Worm (Caenorhabditis elegans) whole organism, early embryonic: Measurements from ENCODE around the gene col-122.
"Not testable (repeated sequence)": the region's sequence is repeated elsewhere in the genome, so short reads cannot be mapped to it uniquely, and the experiment has no call there.

Experiments used
- B0310.2 ChIP-seq: sonication (generic microtip); optimal IDR thresholded peaks from 2 replicates; lab custom pipeline; 2016; ENCODE audit warnings: mild to moderate bottlenecking, missing genetic modification characterization, missing compliant biosample characterization
- F13C5.2 ChIP-seq: sonication (generic microtip); optimal IDR thresholded peaks from 2 replicates; lab custom pipeline; 2017; ENCODE audit warnings: mild to moderate bottlenecking, missing genetic modification characterization, inconsistent platforms, missing compliant biosample characterization
- aly-1 ChIP-seq: sonication (generic microtip); optimal IDR thresholded peaks from 2 replicates; lab custom pipeline; 2016; ENCODE audit warnings: missing genetic modification characterization, missing compliant biosample characterization
- ama-1 ChIP-seq: fragments of 150-350 bp; optimal IDR thresholded peaks from 2 replicates; lab custom pipeline; 2014
- ceh-13 ChIP-seq: fragments of 200-800 bp; sonication (Bioruptor generic); optimal IDR thresholded peaks from 2 replicates; lab custom pipeline; 2018; ENCODE audit warnings: mild to moderate bottlenecking, missing genetic modification characterization, missing compliant biosample characterization
- ceh-36 ChIP-seq: sonication (generic microtip); optimal IDR thresholded peaks from 2 replicates; lab custom pipeline; 2016; ENCODE audit warnings: missing genetic modification characterization, inconsistent platforms, missing compliant biosample characterization
- ets-7 ChIP-seq: sonication (generic microtip); optimal IDR thresholded peaks from 2 replicates; lab custom pipeline; 2016; ENCODE audit warnings: missing genotype, missing genetic modification characterization, missing compliant biosample characterization
- flt-1 ChIP-seq: fragments of 200-800 bp; sonication (Bioruptor generic); IDR thresholded peaks from 2 replicates; pipeline ENCODE4 v1.3.6; 2022; ENCODE audit warnings: missing genetic modification characterization, missing compliant biosample characterization
- hmbx-1 ChIP-seq: sonication (generic microtip); optimal IDR thresholded peaks from 2 replicates; lab custom pipeline; 2016; ENCODE audit warnings: mild to moderate bottlenecking, missing genetic modification characterization, missing compliant biosample characterization
- hmg-4 ChIP-seq: fragments of 200-800 bp; sonication (Bioruptor generic); optimal IDR thresholded peaks from 2 replicates; lab custom pipeline; 2018; ENCODE audit warnings: mild to moderate bottlenecking, missing genetic modification characterization, missing compliant biosample characterization
- hnd-1 ChIP-seq: sonication (generic microtip); optimal IDR thresholded peaks from 2 replicates; lab custom pipeline; 2016; ENCODE audit warnings: missing genetic modification characterization, missing compliant biosample characterization
- pes-1 ChIP-seq: fragments of 200-800 bp; sonication (Bioruptor generic); IDR thresholded peaks from 2 replicates; pipeline ENCODE4 v1.3.6; 2022; ENCODE audit warnings: missing genetic modification reagents, missing genetic modification characterization, missing compliant biosample characterization
- scrt-1 ChIP-seq: fragments of 200-800 bp; sonication (Bioruptor generic); IDR thresholded peaks from 2 replicates; pipeline ENCODE4 v1.3.6; 2022; ENCODE audit warnings: missing genetic modification characterization, missing compliant biosample characterization
- sea-1 ChIP-seq: fragments of 200-800 bp; sonication (Bioruptor generic); conservative IDR thresholded peaks from 2 replicates; pipeline ENCODE4 v1.3.6; 2022; ENCODE audit warnings: missing genetic modification characterization, missing compliant biosample characterization
- tbx-11 ChIP-seq: fragments of 200-800 bp; sonication (Bioruptor generic); IDR thresholded peaks from 2 replicates; pipeline ENCODE4 v1.3.6; 2022; ENCODE audit warnings: missing genetic modification characterization, missing compliant biosample characterization
- tbx-37 ChIP-seq: fragments of 200-800 bp; sonication (Bioruptor generic); conservative IDR thresholded peaks from 2 replicates; pipeline ENCODE4 v1.3.6; 2022; ENCODE audit warnings: missing genetic modification reagents, missing genetic modification characterization, missing compliant biosample characterization
- tra-4 ChIP-seq: sonication (generic microtip); optimal IDR thresholded peaks from 2 replicates; lab custom pipeline; 2017; ENCODE audit warnings: missing genetic modification characterization, missing compliant biosample characterization

The col-122 gene

DNA sequence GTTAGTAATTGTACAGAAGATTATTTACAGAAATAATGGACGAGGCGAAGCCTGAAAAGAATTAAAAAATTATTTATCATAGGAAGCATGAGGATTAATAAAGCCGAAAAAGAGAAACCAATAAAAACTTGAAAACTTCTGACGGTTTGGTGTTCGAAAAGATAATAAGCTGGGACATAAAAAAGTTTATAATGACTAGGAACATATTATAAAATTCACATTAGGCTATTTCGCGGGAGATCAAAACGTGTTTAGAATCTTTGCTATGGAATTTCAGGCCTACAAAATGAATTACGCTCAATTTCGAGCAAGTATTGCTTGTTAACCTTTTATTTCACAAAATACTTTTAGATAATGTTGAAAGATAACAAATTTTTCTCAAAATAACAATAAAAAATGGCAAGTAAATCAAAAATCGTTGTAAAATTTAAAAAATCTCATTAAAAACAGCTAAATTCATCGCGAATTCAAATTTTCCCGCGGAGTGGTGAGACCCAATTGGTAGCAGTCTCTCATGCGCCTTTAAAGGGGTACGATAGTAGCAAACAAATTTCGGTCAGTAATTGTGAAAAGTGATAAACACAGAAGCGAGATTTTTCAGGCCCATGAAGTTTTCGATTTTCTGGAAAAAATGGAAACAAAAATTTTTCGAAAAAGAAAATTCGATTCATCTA lies 25.7 kb downstream of the col-122 start, which contains the start of gene trcs-1:
TSS of gene trcs-1 (minus strand) at position 51 of the 674 bp plus-strand sequence.
- no peak for TF ChIP-seq ama-1
- no peak for TF ChIP-seq tra-4 (tag; lab: Kevin White, UChicago)
- TF ChIP-seq ets-7, result no peak
- TF ChIP-seq flt-1, result no peak
- TF ChIP-seq F13C5.2 (tag; lab: Kevin White, UChicago), result no peak
- no peak for TF ChIP-seq tbx-37 (GFP tag; lab: Robert Waterston, UW)
- TF ChIP-seq hmg-4 (GFP tag; lab: Kevin White, UChicago), result no peak
- TF ChIP-seq hmbx-1 (tag; lab: Kevin White, UChicago), result no peak

DNA sequence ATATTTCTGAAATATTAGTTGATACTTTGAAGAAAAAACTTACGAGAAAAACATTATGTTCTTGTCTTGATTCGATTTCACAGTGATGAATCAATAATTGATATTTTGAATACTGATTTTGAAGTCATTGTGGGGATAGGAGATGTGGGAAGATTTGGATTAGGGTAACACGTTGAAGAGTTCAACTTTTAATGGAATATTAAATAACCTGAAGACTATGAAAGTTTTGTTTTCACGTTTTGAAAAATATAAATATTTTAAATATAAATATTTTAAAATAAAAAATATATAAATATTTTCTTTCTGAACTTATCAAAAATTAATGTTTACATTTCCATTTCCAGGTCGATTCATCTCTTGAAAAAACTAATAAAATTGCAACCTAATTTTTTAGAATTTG lies 29.2 kb downstream of the col-122 start, which contains the start of gene pei-1:
TSS of gene pei-1 (minus strand) at position 101 of the 400 bp plus-strand sequence.
- no peak for TF ChIP-seq hmbx-1 (tag; lab: Kevin White, UChicago)
- TF ChIP-seq ets-7, result no peak
- no peak for TF ChIP-seq ceh-13 (GFP tag; lab: Kevin White, UChicago)
- no peak for TF ChIP-seq flt-1
- TF ChIP-seq tbx-11 (GFP tag; lab: Robert Waterston, UW), result no peak
- TF ChIP-seq scrt-1 (GFP tag; lab: Robert Waterston, UW), result no peak
- TF ChIP-seq F13C5.2 (tag; lab: Kevin White, UChicago), result no peak
- TF ChIP-seq hmg-4 (GFP tag; lab: Kevin White, UChicago), result no peak

DNA sequence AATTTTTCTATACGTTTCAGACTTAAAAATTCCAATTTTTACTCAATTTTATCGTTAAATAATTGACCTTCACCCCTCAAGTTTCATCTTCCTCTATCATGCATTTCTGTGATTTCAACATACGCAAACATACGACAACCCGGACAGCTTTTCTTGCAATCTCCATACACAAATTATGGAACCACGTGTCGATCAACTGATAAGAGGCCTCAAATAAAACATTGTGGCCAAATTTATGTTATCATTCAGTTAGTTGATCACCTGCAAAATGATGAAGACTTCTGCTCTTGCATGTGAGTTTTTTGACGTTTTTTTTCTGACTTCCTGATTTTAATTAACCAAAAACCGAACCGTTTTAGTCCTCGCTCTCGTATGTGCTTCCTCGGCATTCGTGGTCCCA lies 30.3 kb downstream of the col-122 start, which contains the start of gene spp-18:
TSS of gene spp-18 (plus strand) at position 257 of the 400 bp plus-strand sequence.
- no peak for TF ChIP-seq ceh-36 (tag; lab: Kevin White, UChicago)

DNA sequence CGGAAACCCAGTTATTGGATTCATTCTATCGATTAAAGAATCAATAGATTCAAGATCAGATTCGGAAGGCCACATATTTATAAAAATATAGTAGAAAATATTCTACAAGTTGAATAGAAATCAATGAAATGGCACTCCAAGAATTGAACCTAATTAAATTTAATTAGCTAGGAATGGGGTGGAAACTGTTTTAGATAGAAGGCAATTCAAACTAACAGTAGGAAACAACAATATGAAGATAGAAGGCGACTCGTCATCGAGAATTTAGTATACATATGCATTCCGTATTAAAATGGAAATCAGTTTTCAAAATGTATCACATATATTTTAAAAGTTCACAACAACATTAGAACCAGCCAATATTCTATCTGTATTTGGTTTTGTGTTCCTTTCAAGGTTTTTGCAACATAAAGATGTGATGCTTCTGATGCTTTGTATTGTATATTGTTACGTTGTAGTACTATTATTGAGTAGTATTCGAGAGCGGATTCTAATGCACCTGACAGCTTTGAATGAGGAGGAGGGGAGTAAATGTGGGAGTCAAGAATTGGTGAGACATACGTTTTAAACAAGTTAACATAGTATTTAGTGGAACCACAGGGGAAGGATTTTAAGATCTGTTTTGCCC lies 32.7 kb downstream of the col-122 start, which contains the start of the genes F27C8.3 and F27C8.2:
TSS of gene F27C8.3 (minus strand) at position 101 of the 628 bp plus-strand sequence.
TSS of gene F27C8.2 (plus strand) at position 578 of the 628 bp plus-strand sequence.
- TF ChIP-seq flt-1; tbx-37 (GFP tag; lab: Robert Waterston, UW); ets-7: not testable (repeated sequence)

DNA sequence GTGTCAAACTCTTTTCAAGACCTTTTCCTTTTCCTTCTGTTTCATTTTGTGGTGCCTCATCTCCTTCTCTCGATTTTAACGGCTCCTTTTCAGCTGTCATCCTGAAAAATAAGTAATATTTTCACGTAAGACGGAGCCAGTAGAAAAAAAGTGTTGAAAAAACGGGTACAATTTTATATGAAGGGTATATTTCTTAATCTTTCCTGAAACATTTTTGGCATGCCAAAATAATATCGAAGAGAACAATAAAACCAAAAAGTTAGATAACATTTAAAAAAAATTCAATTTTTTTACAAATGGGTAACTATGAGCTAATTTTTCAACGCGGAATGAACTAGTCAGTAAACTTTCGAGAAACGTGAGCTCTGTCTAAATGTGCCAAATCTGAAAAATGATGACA lies 38.4 kb downstream of the col-122 start, which contains the start of gene aat-1:
TSS of gene aat-1 (minus strand) at position 101 of the 400 bp plus-strand sequence.
- TF ChIP-seq scrt-1 (GFP tag; lab: Robert Waterston, UW), result no peak
- TF ChIP-seq flt-1, result no peak
- no peak for TF ChIP-seq tra-4 (tag; lab: Kevin White, UChicago)
- TF ChIP-seq B0310.2, result no peak
- TF ChIP-seq hnd-1, result no peak
- no peak for TF ChIP-seq ceh-36 (tag; lab: Kevin White, UChicago)
- no peak for TF ChIP-seq sea-1 (GFP tag; lab: Robert Waterston, UW)
- no peak for TF ChIP-seq tbx-37 (GFP tag; lab: Robert Waterston, UW)
- no peak for TF ChIP-seq F13C5.2 (tag; lab: Kevin White, UChicago)
- TF ChIP-seq hmg-4 (GFP tag; lab: Kevin White, UChicago), result no peak
- no peak for TF ChIP-seq tbx-11 (GFP tag; lab: Robert Waterston, UW)
- no peak for TF ChIP-seq pes-1 (GFP tag; lab: Robert Waterston, UW)
- TF ChIP-seq ceh-13 (GFP tag; lab: Kevin White, UChicago), result no peak
- TF ChIP-seq ets-7, result no peak
- TF ChIP-seq hmbx-1 (tag; lab: Kevin White, UChicago), result no peak
- TF ChIP-seq ama-1, result no peak
- TF ChIP-seq aly-1, result no peak

DNA sequence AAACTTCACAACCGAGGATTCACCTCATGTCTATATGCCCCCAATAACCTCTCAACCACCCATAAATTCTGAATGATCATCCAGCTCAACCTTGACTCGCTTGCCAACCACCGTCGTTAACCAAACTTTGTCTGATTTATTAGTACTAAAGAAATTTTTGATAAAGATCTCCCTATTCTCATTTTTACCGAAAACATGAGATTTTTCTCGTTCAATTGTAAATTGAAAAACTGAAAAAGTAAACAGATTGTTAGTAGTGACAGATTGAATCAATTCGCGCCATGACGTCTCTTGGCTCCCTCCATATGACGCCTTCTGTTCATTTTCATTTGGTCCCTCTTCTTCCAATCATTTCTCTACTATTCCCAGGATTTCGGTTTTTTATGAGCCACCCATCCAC lies 44.8 kb downstream of the col-122 start:
- TF ChIP-seq sea-1 (GFP tag; lab: Robert Waterston, UW) (no peak), hmg-4 (GFP tag; lab: Kevin White, UChicago) (no peak), B0310.2 (no peak), scrt-1 (GFP tag; lab: Robert Waterston, UW) (no peak), aly-1 (no peak), hmbx-1 (tag; lab: Kevin White, UChicago) (no peak), tra-4 (tag; lab: Kevin White, UChicago) (no peak), tbx-11 (GFP tag; lab: Robert Waterston, UW) (no peak)

DNA sequence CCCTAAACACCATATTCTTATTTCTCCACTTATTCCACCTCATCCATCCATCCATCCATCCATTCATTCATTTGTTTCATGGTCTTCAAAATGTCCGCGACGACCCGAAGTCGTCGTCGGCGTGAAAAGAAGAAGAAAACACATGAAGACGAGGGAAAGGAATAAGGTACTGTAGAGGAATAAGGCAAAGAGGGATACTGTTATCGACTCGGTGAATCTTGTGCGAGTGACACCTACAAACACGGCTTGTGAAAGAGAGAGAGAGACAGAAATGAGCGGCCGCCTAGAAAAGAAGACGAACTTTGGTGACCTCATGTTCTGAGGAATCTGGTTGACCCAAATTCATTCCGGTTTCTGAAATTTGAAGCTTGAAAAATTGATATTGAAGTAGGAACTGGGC lies 45.9 kb downstream of the col-122 start:
- TF ChIP-seq aly-1 (no peak), scrt-1 (GFP tag; lab: Robert Waterston, UW) (no peak), tbx-11 (GFP tag; lab: Robert Waterston, UW) (no peak), ama-1 (no peak), ets-7 (no peak), sea-1 (GFP tag; lab: Robert Waterston, UW) (no peak), tbx-37 (GFP tag; lab: Robert Waterston, UW) (no peak), hmbx-1 (tag; lab: Kevin White, UChicago) (no peak), pes-1 (GFP tag; lab: Robert Waterston, UW) (no peak), flt-1 (no peak), hnd-1 (no peak), B0310.2 (no peak), hmg-4 (GFP tag; lab: Kevin White, UChicago) (no peak), F13C5.2 (tag; lab: Kevin White, UChicago) (no peak), ceh-13 (GFP tag; lab: Kevin White, UChicago) (no peak)

DNA sequence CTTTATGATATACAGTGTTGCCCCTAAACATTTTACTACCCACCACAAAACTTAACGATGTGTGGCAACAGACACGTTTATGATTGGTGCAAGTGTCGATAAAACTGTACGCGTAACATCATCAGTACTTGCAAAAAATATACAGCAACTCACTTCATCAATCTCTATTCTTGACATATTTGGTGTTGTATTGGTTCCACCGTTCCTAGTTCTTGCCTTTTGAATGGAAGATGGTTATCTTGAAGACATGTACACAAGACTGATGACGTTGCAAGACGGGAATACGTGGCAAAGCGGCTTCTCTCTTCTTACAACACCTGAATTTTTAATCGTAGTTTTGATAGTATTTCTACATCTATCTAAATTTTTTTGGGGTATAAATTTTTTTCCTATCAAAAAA lies 47.7 kb downstream of the col-122 start:
- TF ChIP-seq hmbx-1 (tag; lab: Kevin White, UChicago) (no peak), sea-1 (GFP tag; lab: Robert Waterston, UW) (no peak), ceh-36 (tag; lab: Kevin White, UChicago) (no peak), pes-1 (GFP tag; lab: Robert Waterston, UW) (no peak), aly-1 (no peak), B0310.2 (no peak), F13C5.2 (tag; lab: Kevin White, UChicago) (no peak), ama-1 (no peak)
